Fruit fly (Drosophila melanogaster): ENCODE measurements around the gene sws.

sws gene

DNA sequence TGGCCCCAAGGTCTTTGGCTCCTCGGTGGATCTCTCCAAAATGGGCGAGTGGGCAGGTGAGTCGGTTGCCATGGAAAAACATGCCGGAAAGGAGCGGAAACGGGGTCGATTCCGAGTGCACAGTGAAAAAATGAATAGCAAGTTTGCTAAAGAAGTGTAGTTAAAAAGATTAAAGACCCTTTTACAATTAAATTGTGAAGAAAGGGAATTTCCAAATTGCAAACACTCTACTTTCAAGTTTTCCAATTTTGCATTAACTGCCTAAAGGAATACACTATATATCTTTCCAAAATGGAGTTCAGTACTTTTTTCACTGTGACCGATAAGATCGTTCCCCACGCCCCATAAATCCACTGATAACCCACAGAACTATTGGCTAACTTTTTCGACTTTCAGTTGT, 58.6 kb downstream of the sws start:
- TF ChIP-seq lz (GFP tag; optimal IDR thresholded peaks at IDR 0.05) (no peak), Hr38 (GFP tag; optimal IDR thresholded peaks at IDR 0.05) (no peak), Eip78C (GFP tag) (peak; percentile 23), Met (GFP tag; optimal IDR thresholded peaks at IDR 0.05) (no peak), CG6163 (GFP tag; IDR thresholded peaks at IDR 0.05) (no peak)

DNA sequence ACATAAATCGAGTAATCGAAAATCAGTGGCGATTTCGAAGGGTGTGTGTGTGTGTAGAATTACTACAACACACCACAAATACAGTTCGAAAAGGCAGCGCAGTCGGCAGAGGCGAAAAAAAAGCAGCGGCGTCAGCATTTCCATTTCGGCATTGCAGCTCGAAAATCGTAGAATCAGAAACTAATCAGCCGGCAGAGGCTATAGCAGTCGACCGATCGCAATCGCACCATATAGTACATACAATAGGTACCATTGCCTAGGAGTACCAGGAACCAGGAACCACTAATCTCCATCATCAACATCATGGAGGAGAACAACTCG, 59.0 kb downstream of the sws start:
- TF ChIP-seq dac (GFP tag; optimal IDR thresholded peaks at IDR 0.05) = no peak
- TF ChIP-seq vri (GFP tag; optimal IDR thresholded peaks at IDR 0.05) = peak; percentile 88

DNA sequence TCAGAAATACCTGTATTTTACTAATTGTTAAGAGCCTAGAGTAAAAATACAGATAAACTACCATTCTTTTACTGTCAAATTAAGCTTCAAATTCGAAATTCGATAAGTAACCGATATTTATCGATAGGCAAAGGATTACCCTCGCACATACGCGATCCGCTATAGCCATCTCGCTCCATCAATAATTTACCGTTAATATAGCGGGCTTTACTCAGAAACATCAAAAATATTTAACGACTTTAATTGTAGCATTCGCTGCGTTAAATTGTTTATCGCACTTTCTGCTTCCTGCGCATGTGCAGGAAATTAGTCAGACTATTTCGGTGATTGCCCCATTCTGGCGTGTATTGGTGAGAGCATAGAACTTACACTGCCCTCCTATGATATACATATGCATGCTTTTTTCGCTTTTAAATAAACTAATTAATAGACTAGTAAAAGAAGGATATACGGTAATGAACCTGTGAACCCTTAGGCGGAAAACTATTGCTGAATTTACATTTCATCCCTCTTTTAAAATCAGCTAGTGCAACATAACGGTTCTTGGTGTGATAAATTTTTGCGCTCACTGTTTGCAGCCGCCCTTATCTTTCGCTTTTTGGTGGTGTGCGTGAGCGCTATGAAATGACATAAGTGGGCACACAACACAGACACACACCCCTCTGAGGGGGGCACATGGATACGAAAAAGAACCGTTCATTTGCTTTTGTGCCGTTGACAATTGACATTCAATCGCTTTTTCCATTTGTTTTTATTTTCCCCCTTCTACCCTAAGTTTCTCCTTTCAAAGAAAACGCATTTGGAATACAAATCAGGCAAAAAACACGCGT, 59.6 kb downstream of the sws start, which contains the start of the genes dpr14 and spidey:
dpr14 (minus strand) TSS at position 48 of the 830 bp plus-strand sequence.
spidey (plus strand) TSS at position 693 of the 830 bp plus-strand sequence.
- peak; percentile 75 for TF ChIP-seq dsx (GFP tag; optimal IDR thresholded peaks at IDR 0.05; ENCODE audit: poor library complexity, severe bottlenecking)
- peak; percentile 65 for TF ChIP-seq fd59A (GFP tag; optimal IDR thresholded peaks at IDR 0.05)
- peak; percentile 81 for TF ChIP-seq Gug (GFP tag; IDR thresholded peaks at IDR 0.05)
- peak; percentile 90 for TF ChIP-seq svp (GFP tag)
- TF ChIP-seq CG6163 (GFP tag; IDR thresholded peaks at IDR 0.05) = peak; percentile 85
- peak; percentile 85 for TF ChIP-seq CG8119 (GFP tag; IDR thresholded peaks at IDR 0.05)
- TF ChIP-seq CG10631 (GFP tag; optimal IDR thresholded peaks at IDR 0.05) = peak; percentile 76
- peak; percentile 75 for TF ChIP-seq CG11294 (GFP tag; IDR thresholded peaks at IDR 0.05)
- peak; percentile 81 for TF ChIP-seq Hr4 (GFP tag; optimal IDR thresholded peaks at IDR 0.05)
- TF ChIP-seq fd85E (GFP tag; optimal IDR thresholded peaks at IDR 0.05) = peak; percentile 21
- peak; percentile 76 for TF ChIP-seq CG1621 (tag; optimal IDR thresholded peaks at IDR 0.05)
- peak; percentile 76 for TF ChIP-seq CG11762 (GFP tag; optimal IDR thresholded peaks at IDR 0.05; ENCODE audit: insufficient read depth)
- peak; percentile 81 for TF ChIP-seq CG6276 (GFP tag; optimal IDR thresholded peaks at IDR 0.05)
- TF ChIP-seq CG3032 (tag; optimal IDR thresholded peaks at IDR 0.05) = peak; percentile 70
- TF ChIP-seq Blimp-1 (GFP tag; optimal IDR thresholded peaks at IDR 0.05) = peak; percentile 44
- TF ChIP-seq Lpt (GFP tag; optimal IDR thresholded peaks at IDR 0.05) = peak; percentile 79
- TF ChIP-seq Ets96B (tag; optimal IDR thresholded peaks at IDR 0.05) = peak; percentile 79
- peak; percentile 77 for TF ChIP-seq esn (GFP tag; optimal IDR thresholded peaks at IDR 0.05)
- peak; percentile 75 for TF ChIP-seq CG10669 (GFP tag; optimal IDR thresholded peaks at IDR 0.05)
- peak; percentile 70 for TF ChIP-seq Ets21C (GFP tag; optimal IDR thresholded peaks at IDR 0.05)
- TF ChIP-seq Hr38 (GFP tag; optimal IDR thresholded peaks at IDR 0.05) = no peak
- TF ChIP-seq ss (GFP tag; optimal IDR thresholded peaks at IDR 0.05) = peak; percentile 60 to 83
- TF ChIP-seq Eip93F (GFP tag; optimal IDR thresholded peaks at IDR 0.05) = peak; percentile 17
- peak; percentile 66 for TF ChIP-seq fkh (GFP tag; optimal IDR thresholded peaks at IDR 0.05)
- peak; percentile 84 for TF ChIP-seq Sox14 (GFP tag; optimal IDR thresholded peaks at IDR 0.05)
- peak; percentile 70 for TF ChIP-seq CG6792 (GFP tag; optimal IDR thresholded peaks at IDR 0.05)
- peak; percentile 75 for TF ChIP-seq acj6 (GFP tag; optimal IDR thresholded peaks at IDR 0.05)
- TF ChIP-seq Sox15 (GFP tag; optimal IDR thresholded peaks at IDR 0.05) = peak; percentile 46
- peak; percentile 53 for TF ChIP-seq CG8319 (GFP tag; optimal IDR thresholded peaks at IDR 0.05)
- peak; percentile 79 for TF ChIP-seq cyc (GFP tag; optimal IDR thresholded peaks at IDR 0.05)
- peak; percentile 85 for TF ChIP-seq CG15336 (GFP tag; IDR thresholded peaks at IDR 0.05)
- peak; percentile 88 for TF ChIP-seq eg (GFP tag; IDR thresholded peaks at IDR 0.05)
- TF ChIP-seq CG4318 (GFP tag; optimal IDR thresholded peaks at IDR 0.05) = peak; percentile 61
- TF ChIP-seq CG8632 (GFP tag; optimal IDR thresholded peaks at IDR 0.05) = peak; percentile 66
- TF ChIP-seq vri (GFP tag; optimal IDR thresholded peaks at IDR 0.05) = peak; percentile 99
- TF ChIP-seq Sox102F (GFP tag; optimal IDR thresholded peaks at IDR 0.05) = peak; percentile 83
- peak; percentile 75 for TF ChIP-seq achi (GFP tag; optimal IDR thresholded peaks at IDR 0.05)
- TF ChIP-seq CG32006 (GFP tag; optimal IDR thresholded peaks at IDR 0.05) = peak; percentile 84
- peak; percentile 54 for TF ChIP-seq CG16779 (tag; optimal IDR thresholded peaks at IDR 0.05)
- TF ChIP-seq pdm3 (GFP tag; optimal IDR thresholded peaks at IDR 0.05) = peak; percentile 86
- peak; percentile 74 for TF ChIP-seq CG6808 (GFP tag; optimal IDR thresholded peaks at IDR 0.05)
- TF ChIP-seq CG3919 (GFP tag; optimal IDR thresholded peaks at IDR 0.05) = peak; percentile 78
- TF ChIP-seq dac (GFP tag; optimal IDR thresholded peaks at IDR 0.05) = peak; percentile 76
